Fruit fly (Drosophila melanogaster): ENCODE measurements around the gene nAChRalpha1.

DNA sequence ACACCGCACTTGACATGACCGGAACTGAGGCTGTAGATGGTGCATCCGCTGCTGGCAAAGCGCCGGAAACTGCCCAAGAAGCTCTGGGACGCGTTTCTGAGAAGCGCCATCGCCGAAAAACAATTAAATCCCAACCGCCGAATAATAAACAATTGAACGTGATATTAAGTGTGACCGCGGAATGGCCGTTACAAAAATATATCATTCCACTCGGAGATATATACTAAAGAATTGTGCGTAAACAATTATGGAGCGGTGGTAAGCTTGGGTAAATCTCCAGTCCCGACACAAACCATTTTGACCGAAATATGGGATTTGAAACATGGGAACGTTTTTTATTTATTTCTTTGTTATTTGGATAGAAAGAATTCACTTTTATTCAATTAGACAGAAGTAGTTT is 97.0 kb downstream of the nAChRalpha1 start, which contains the start of gene CG18528:
- no peak for TF ChIP-seq pan (optimal IDR thresholded peaks at IDR 0.05)
- no peak for TF ChIP-seq EcR (GFP tag; optimal IDR thresholded peaks at IDR 0.05)
- no peak for TF ChIP-seq usp (GFP tag; optimal IDR thresholded peaks at IDR 0.05)
- no peak for TF ChIP-seq psq (optimal IDR thresholded peaks at IDR 0.05)
- TF ChIP-seq Dll (optimal IDR thresholded peaks at IDR 0.05): no peak

Data from whole organism.